Worm (Caenorhabditis elegans): Measurements from ENCODE around the gene npp-21.
A peak's percentile ranks its signal among the peaks of the same experiment; 100 is the strongest.

npp-21 gene

DNA sequence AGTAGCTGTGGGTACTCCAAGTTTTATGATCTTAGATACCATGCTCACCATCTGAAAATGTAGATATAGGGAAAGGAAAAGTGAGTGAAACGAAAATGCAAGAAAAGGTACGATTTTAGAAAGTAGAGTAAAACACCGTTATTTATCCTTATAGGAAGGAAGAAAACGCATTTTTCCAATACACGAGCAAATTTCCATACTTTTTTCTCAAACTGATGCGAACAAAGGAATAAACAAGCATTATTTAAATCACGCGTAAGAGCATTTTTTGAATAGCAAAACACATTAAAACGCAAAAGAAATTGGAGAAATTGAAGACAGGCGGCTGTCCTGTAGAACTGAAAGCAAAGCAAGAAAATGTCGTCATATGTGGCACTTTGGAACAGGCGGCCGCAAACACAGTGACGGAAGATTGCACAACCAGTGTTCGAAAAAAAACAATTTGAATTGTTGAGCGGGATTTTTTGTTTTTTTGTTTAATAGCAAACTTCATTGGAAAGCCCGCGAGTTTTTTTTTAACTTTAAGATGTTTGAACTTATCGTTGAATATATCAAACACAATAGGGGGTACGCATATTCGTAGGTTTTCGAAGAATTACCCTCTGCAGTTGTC, 649 bp upstream of the npp-21 start, which contains the start of gene pgam-5:
pgam-5 (minus strand) TSS at position 51 of the 613 bp plus-strand sequence.
- TF ChIP-seq egl-43 (GFP tag; IDR thresholded peaks at IDR 0.05) (no peak), dpl-1 (GFP tag; optimal IDR thresholded peaks at IDR 0.05) (peak; percentile 30), mes-2 (tag; optimal IDR thresholded peaks at IDR 0.05; ENCODE audit: poor library complexity, severe bottlenecking) (peak; percentile 40)

- no peak for TF ChIP-seq F37D6.2 (tag; optimal IDR thresholded peaks at IDR 0.05)
- no peak for TF ChIP-seq nhr-77 (tag; optimal IDR thresholded peaks at IDR 0.05)
- TF ChIP-seq dmd-6 (GFP tag; IDR thresholded peaks at IDR 0.05): no peak
- TF ChIP-seq hlh-11 (tag; optimal IDR thresholded peaks at IDR 0.05): peak; percentile 10
- peak; percentile 24 for TF ChIP-seq aha-1 (tag)
- TF ChIP-seq fos-1 (tag; optimal IDR thresholded peaks at IDR 0.05): no peak
Measured at ce11 chrII:7605306-7605705, 5.8 kb downstream of the npp-21 start, which contains the start of gene osm-8. osm-8 (minus strand) TSS chrII:7605406.

ce11 chrII:7607953-7608352, 8.5 kb downstream of the npp-21 start, which contains the start of gene lips-17:
lips-17 (plus strand) TSS chrII:7608253.
- no peak for TF ChIP-seq pha-4 (GFP tag; IDR thresholded peaks at IDR 0.05)
- TF ChIP-seq pha-4 (tag; optimal IDR thresholded peaks at IDR 0.05): no peak
- TF ChIP-seq nhr-77 (tag; optimal IDR thresholded peaks at IDR 0.05): no peak
- no peak for TF ChIP-seq unc-130 (GFP tag; optimal IDR thresholded peaks at IDR 0.05)
- TF ChIP-seq ceh-28 (tag; optimal IDR thresholded peaks at IDR 0.05): no peak
- TF ChIP-seq nhr-102 (tag; optimal IDR thresholded peaks at IDR 0.05): no peak
- no peak for TF ChIP-seq daf-12 (tag; optimal IDR thresholded peaks at IDR 0.05)
- no peak for TF ChIP-seq F37D6.2 (tag; optimal IDR thresholded peaks at IDR 0.05)
- TF ChIP-seq daf-8 (GFP tag; IDR thresholded peaks at IDR 0.05): no peak
- TF ChIP-seq mdt-29 (GFP tag; IDR thresholded peaks at IDR 0.05): no peak
- TF ChIP-seq F49E8.2 (tag; optimal IDR thresholded peaks at IDR 0.05; ENCODE audit: borderline replicate concordance): no peak
- no peak for TF ChIP-seq cey-2 (tag; optimal IDR thresholded peaks at IDR 0.05; ENCODE audit: borderline replicate concordance, insufficient read depth)
- no peak for TF ChIP-seq zfp-2 (tag; optimal IDR thresholded peaks at IDR 0.05)
- no peak for TF ChIP-seq ZK546.5 (tag; optimal IDR thresholded peaks at IDR 0.05)
- no peak for TF ChIP-seq lin-15B (tag; optimal IDR thresholded peaks at IDR 0.05)

- TF ChIP-seq pha-4 (GFP tag; IDR thresholded peaks at IDR 0.05) (no peak), pha-4 (tag; optimal IDR thresholded peaks at IDR 0.05) (no peak), nhr-76 (tag; optimal IDR thresholded peaks at IDR 0.05) (no peak), Y105C5A.15 (GFP tag; IDR thresholded peaks at IDR 0.05) (no peak), hlh-30 (tag; optimal IDR thresholded peaks at IDR 0.05; ENCODE audit: insufficient read depth) (no peak), nhr-77 (tag; optimal IDR thresholded peaks at IDR 0.05) (no peak), nhr-102 (tag; optimal IDR thresholded peaks at IDR 0.05) (no peak), nhr-111 (GFP tag; optimal IDR thresholded peaks at IDR 0.05) (no peak), ama-1 (optimal IDR thresholded peaks at IDR 0.05) (no peak), spr-1 (tag; optimal IDR thresholded peaks at IDR 0.05) (no peak), zip-11 (GFP tag; IDR thresholded peaks at IDR 0.05) (no peak), T26A8.4 (GFP tag; IDR thresholded peaks at IDR 0.05) (no peak), lir-3 (tag; optimal IDR thresholded peaks at IDR 0.05) (no peak), cey-2 (tag; optimal IDR thresholded peaks at IDR 0.05; ENCODE audit: borderline replicate concordance, insufficient read depth) (no peak), dmd-9 (GFP tag; IDR thresholded peaks at IDR 0.05) (no peak)
Measured at ce11 chrII:7613241-7613782, 13.9 kb downstream of the npp-21 start, which contains the start of the genes oig-4 and R07G3.7. oig-4 (plus strand) TSS chrII:7613541. R07G3.7 (minus strand) TSS chrII:7613732.

DNA sequence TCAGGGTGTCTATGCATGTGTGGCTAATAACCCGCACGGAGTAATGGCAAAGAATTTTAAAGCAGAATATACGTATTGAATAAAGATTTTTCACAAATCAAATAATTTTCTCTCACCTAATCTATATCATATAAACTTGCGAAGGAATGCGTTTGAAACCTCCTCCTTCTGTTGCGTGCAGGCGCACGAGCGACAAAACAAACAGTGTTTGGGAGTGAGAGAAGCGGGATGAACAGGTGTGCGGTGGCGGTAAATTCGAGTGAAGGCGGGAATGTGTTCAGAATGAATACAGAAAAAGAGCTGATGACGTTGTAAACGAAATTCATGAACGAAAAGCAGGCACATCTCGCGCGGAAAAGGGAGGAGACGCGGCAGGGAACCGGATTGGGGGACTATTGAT, 14.9 kb downstream of the npp-21 start:
- TF ChIP-seq ceh-44 (GFP tag; IDR thresholded peaks at IDR 0.05) (no peak), spr-1 (tag; optimal IDR thresholded peaks at IDR 0.05) (no peak), mdt-29 (GFP tag; IDR thresholded peaks at IDR 0.05) (no peak), nhr-11 (tag; optimal IDR thresholded peaks at IDR 0.05) (no peak), aha-1 (tag) (peak; percentile 47), ceh-32 (tag; optimal IDR thresholded peaks at IDR 0.05; ENCODE audit: poor library complexity) (no peak), dmd-8 (GFP tag; IDR thresholded peaks at IDR 0.05) (no peak), hlh-11 (tag; optimal IDR thresholded peaks at IDR 0.05) (peak; percentile 21), madf-5 (GFP tag; IDR thresholded peaks at IDR 0.05) (no peak), mes-2 (tag; optimal IDR thresholded peaks at IDR 0.05; ENCODE audit: poor library complexity, severe bottlenecking) (no peak), zip-11 (GFP tag; IDR thresholded peaks at IDR 0.05) (no peak)
